Worm (Caenorhabditis elegans) whole organism, L2 larva: ENCODE results near the gene D1086.12.
A peak's percentile ranks its signal among the peaks of the same experiment; 100 is the strongest.

Experiments used
- F13H6.1 ChIP-seq: sonication (generic microtip); optimal IDR thresholded peaks from 2 replicates; lab custom pipeline; 2016; ENCODE audit warnings: missing genetic modification characterization, missing compliant biosample characterization
- R02D3.7 ChIP-seq: fragments of 150-350 bp; optimal IDR thresholded peaks from 2 replicates; lab custom pipeline; 2014; ENCODE audit warnings: missing biosample characterization, missing genetic modification characterization
- Y55F3AM.14 ChIP-seq: fragments of 200-800 bp; sonication (Bioruptor generic); optimal IDR thresholded peaks from 2 replicates; lab custom pipeline; 2018; ENCODE audit warnings: mild to moderate bottlenecking, missing genetic modification characterization, missing compliant biosample characterization
- aly-2 ChIP-seq: fragments of 150-350 bp; optimal IDR thresholded peaks from 2 replicates; lab custom pipeline; 2014; ENCODE audit warnings: missing biosample characterization, missing genetic modification characterization
- ama-1 ChIP-seq: fragments of 150-350 bp; optimal IDR thresholded peaks from 2 replicates; lab custom pipeline; 2018; ENCODE audit warnings: inconsistent platforms
- ceh-16 ChIP-seq: fragments of 150-350 bp; optimal IDR thresholded peaks from 2 replicates; lab custom pipeline; 2014; ENCODE audit warnings: missing biosample characterization, missing genetic modification characterization
- crh-2 ChIP-seq: sonication (generic microtip); optimal IDR thresholded peaks from 2 replicates; lab custom pipeline; 2017; ENCODE audit warnings: missing biosample characterization, missing genetic modification characterization
- elt-1 ChIP-seq: fragments of 150-350 bp; optimal IDR thresholded peaks from 2 replicates; lab custom pipeline; 2014; ENCODE audit warnings: missing biosample characterization, missing genetic modification characterization
- elt-3 ChIP-seq: sonication (generic microtip); optimal IDR thresholded peaks from 2 replicates; lab custom pipeline; 2017; ENCODE audit warnings: missing biosample characterization, missing genetic modification characterization
- fos-1 ChIP-seq: fragments of 150-350 bp; optimal IDR thresholded peaks from 2 replicates; lab custom pipeline; 2014; ENCODE audit warnings: missing biosample characterization, missing genetic modification characterization
- lin-11 ChIP-seq: fragments of 150-350 bp; sonication (generic microtip); optimal IDR thresholded peaks from 2 replicates; lab custom pipeline; 2014; ENCODE audit warnings: missing biosample characterization, missing genetic modification characterization, inconsistent platforms, mixed read lengths
- lin-13 ChIP-seq: fragments of 150-350 bp; optimal IDR thresholded peaks from 2 replicates; lab custom pipeline; 2014; ENCODE audit warnings: missing biosample characterization, missing genetic modification reagents, missing genetic modification characterization
- lin-39 ChIP-seq: fragments of 150-350 bp; optimal IDR thresholded peaks from 2 replicates; lab custom pipeline; 2014; ENCODE audit warnings: missing biosample characterization, missing genetic modification reagents, missing genetic modification characterization
- lsy-2 ChIP-seq, 2 experiments: fragments of 150-350 bp in 1 of 2; sonication (generic microtip) in 1 of 2; optimal IDR thresholded peaks; 2 replicates each; lab custom pipeline; 2014 to 2017; ENCODE audit warnings: missing biosample characterization in 2 of 2, missing genetic modification characterization in 2 of 2
- mab-5 ChIP-seq: fragments of 150-350 bp; optimal IDR thresholded peaks from 2 replicates; lab custom pipeline; 2014; ENCODE audit warnings: missing biosample characterization, missing genetic modification characterization
- mbf-1 ChIP-seq: sonication (generic microtip); optimal IDR thresholded peaks from 2 replicates; lab custom pipeline; 2017; ENCODE audit warnings: missing biosample characterization, missing genetic modification characterization
- mdl-1 ChIP-seq, 2 experiments: fragments of 150-350 bp in 1 of 2; sonication (generic microtip) in 1 of 2; optimal IDR thresholded peaks; 2 replicates each; lab custom pipeline; 2017; ENCODE audit warnings: missing biosample characterization in 2 of 2, missing genetic modification characterization in 2 of 2
- nhr-10 ChIP-seq: sonication (generic microtip); optimal IDR thresholded peaks from 2 replicates; lab custom pipeline; 2017; ENCODE audit warnings: missing biosample characterization, missing genetic modification characterization
- nhr-129 ChIP-seq: fragments of 150-350 bp; optimal IDR thresholded peaks from 2 replicates; lab custom pipeline; 2014; ENCODE audit warnings: missing biosample characterization, missing genetic modification characterization
- nhr-23 ChIP-seq: fragments of 150-350 bp; optimal IDR thresholded peaks from 2 replicates; lab custom pipeline; 2014; ENCODE audit warnings: missing biosample characterization, missing genetic modification reagents, missing genetic modification characterization
- nhr-25 ChIP-seq: fragments of 150-350 bp; sonication (generic microtip); optimal IDR thresholded peaks from 3 replicates; lab custom pipeline; 2014; ENCODE audit warnings: missing biosample characterization, missing genetic modification characterization
- peb-1 ChIP-seq: fragments of 150-350 bp; optimal IDR thresholded peaks from 2 replicates; lab custom pipeline; 2014; ENCODE audit warnings: missing biosample characterization, missing genetic modification characterization
- sem-4 ChIP-seq: fragments of 150-350 bp; optimal IDR thresholded peaks from 2 replicates; lab custom pipeline; 2014; ENCODE audit warnings: missing biosample characterization, missing genetic modification reagents, missing genetic modification characterization
- sma-3 ChIP-seq: sonication (generic microtip); optimal IDR thresholded peaks from 2 replicates; lab custom pipeline; 2016; ENCODE audit warnings: missing genetic modification reagents, missing genetic modification characterization, missing compliant biosample characterization
- sma-9 ChIP-seq, 2 experiments: fragments of 150-350 bp in 1 of 2; sonication (generic microtip) in 1 of 2; optimal IDR thresholded peaks; 2 replicates each; lab custom pipeline; 2014 to 2016; ENCODE audit warnings: missing genetic modification characterization in 2 of 2, mild to moderate bottlenecking in 1 of 2, missing biosample characterization in 1 of 2, missing compliant biosample characterization in 1 of 2, missing genetic modification reagents in 1 of 2, moderate library complexity in 1 of 2
- unc-39 ChIP-seq: fragments of 150-350 bp; optimal IDR thresholded peaks from 2 replicates; lab custom pipeline; 2014; ENCODE audit warnings: missing biosample characterization, missing genetic modification characterization
- unc-62 ChIP-seq: fragments of 150-350 bp; optimal IDR thresholded peaks from 2 replicates; lab custom pipeline; 2014; ENCODE audit warnings: missing biosample characterization, missing genetic modification reagents, missing genetic modification characterization
- zag-1 ChIP-seq: fragments of 150-350 bp; optimal IDR thresholded peaks from 2 replicates; lab custom pipeline; 2014; ENCODE audit warnings: missing biosample characterization, missing genetic modification characterization
- ztf-4 ChIP-seq: fragments of 150-350 bp; optimal IDR thresholded peaks from 2 replicates; lab custom pipeline; 2014; ENCODE audit warnings: missing biosample characterization, missing genetic modification characterization

D1086.12 gene

DNA sequence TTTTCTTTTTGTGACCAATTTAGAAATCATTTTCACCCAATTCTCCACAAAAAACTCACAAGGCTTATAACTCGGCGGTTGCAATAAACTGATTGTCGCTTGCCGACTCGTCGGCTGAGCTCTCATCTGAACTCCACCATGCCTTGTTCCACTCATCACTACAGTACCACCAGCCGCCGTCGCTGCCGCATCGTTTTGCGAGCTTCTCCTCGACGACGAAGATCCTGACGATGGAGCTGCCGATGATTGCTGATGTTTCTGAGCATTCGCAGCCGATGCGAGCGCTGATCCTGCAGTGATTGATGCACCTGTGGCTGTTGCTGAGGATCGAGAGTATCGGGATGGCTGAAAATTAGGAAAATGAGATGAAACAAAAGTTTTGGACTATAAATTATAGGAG, 19.7 kb downstream of the D1086.12 start:
- TF ChIP-seq lsy-2 (tag; optimal IDR thresholded peaks at IDR 0.05; lab: Kevin White, UChicago) (no peak), mdl-1 (tag; optimal IDR thresholded peaks at IDR 0.05; lab: Kevin White, UChicago) (no peak), lin-39 (tag; lab: Kevin White, UChicago) (no peak), R02D3.7 (tag; lab: Kevin White, UChicago) (no peak), mbf-1 (tag; lab: Kevin White, UChicago) (no peak), unc-62 (GFP tag; lab: Kevin White, UChicago) (no peak), lin-13 (GFP tag; lab: Kevin White, UChicago) (no peak), ama-1 (no peak), zag-1 (no peak), mab-5 (tag; lab: Kevin White, UChicago) (no peak), elt-1 (tag; lab: Kevin White, UChicago) (no peak), nhr-23 (tag; lab: Kevin White, UChicago) (no peak)

DNA sequence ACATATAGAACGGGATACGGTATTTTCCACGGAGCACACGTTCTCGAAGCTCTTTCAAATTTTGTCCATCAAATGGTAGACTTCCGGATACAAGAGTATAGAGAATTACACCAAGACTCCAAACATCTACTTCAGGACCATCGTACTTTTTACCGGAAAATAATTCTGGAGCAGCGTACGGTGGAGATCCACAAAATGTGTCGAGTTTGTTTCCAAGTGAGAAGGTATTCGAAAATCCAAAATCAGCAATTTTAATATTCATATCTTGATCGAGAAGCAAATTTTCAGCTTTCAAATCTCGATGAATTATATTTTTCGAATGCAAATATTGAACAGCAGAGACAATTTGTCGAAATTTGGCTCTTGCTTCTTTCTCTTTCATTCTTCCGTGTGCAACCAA, 22.2 kb downstream of the D1086.12 start:
- no peak for TF ChIP-seq ztf-4 (tag; lab: Kevin White, UChicago)
- TF ChIP-seq, all 48 proteins: peak for 0

DNA sequence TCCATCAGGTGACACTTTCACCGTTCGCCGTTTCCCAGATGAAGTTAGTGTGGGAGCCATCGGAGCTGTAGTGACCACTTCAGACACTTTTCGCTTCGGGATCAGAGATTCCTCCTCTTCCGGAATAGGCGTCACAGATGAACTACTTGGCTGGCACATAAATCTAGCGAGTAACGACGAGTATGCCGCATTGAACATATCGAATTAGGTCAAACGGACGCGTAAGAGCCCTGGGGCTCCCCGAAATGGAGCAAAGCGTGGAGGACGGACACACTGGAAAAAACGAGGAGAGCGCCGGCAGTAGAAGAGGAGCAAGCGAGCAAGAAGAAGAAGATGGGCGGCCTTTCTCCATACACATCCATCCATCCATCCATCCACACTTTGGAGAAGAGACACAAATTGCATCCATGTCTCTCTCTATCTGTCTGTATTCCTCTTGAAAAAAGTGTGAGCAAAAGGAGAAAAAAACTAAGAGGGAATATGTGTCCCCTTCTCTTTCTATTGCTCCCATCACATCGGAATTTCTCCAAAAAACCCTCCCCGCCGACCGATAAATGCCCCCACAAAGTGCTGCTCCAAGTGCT, 25.4 kb downstream of the D1086.12 start:
- TF ChIP-seq F13H6.1 (tag; lab: Kevin White, UChicago) (no peak), sem-4 (tag; lab: Kevin White, UChicago) (no peak), peb-1 (tag; lab: Kevin White, UChicago) (no peak), nhr-129 (peak; percentile 17), nhr-25 (tag; lab: Kevin White, UChicago) (no peak), aly-2 (tag; lab: Kevin White, UChicago) (no peak), R02D3.7 (tag; lab: Kevin White, UChicago) (no peak)

DNA sequence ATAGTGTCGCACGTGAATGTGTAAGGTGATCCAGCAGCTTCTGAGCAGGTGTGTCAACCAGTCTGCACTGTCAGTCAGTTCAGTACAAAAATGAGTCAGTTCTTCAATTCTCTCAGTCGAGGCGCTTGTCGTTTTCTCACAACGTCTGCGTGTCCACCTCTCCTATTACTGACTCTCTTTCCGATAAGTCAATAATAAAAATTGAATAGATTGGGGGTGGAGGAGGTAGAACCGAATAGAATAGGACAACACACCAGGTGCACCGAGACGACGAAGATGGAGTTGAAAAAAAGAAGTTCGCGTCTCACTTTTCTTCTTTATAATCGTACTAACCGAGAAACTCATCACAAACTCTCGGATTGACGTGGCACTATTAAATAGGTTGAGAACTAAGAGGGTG, 26.8 kb downstream of the D1086.12 start:
- TF ChIP-seq nhr-129 (peak; percentile 18), sma-9 (GFP tag; optimal IDR thresholded peaks at IDR 0.05; lab: Kevin White, UChicago) (no peak), sma-9 (tag; optimal IDR thresholded peaks at IDR 0.05; lab: Kevin White, UChicago) (no peak), lin-11 (tag; lab: Kevin White, UChicago) (no peak), Y55F3AM.14 (GFP tag; lab: Kevin White, UChicago) (no peak), fos-1 (tag; lab: Kevin White, UChicago) (peak; percentile 52), mbf-1 (tag; lab: Kevin White, UChicago) (no peak)

DNA sequence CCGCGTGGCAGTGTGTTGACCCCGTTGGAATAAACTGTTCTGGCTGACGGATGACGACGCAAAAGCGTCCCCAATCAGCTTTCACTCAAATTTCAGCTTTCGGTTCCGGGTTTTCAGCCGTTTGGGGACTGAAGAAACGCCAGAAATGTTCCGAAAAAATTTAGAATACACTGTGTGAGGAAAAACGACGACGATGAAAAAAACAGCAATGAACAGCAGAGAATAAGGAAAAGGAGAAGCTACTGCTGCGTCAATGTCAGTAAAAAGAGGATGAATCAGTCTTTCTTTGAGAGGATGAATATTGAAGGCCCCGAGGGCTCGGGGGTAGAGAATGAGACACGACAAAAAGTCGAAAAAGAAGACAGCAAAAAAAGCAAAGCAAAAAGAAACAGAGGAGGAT, 27.9 kb downstream of the D1086.12 start:
- no peak for TF ChIP-seq lin-13 (GFP tag; lab: Kevin White, UChicago)
- TF ChIP-seq crh-2: no peak
- TF ChIP-seq ceh-16 (tag; lab: Kevin White, UChicago): no peak
- no peak for TF ChIP-seq ama-1
- no peak for TF ChIP-seq unc-39 (tag; lab: Kevin White, UChicago)
- no peak for TF ChIP-seq R02D3.7 (tag; lab: Kevin White, UChicago)
- no peak for TF ChIP-seq sma-3 (GFP tag; lab: Kevin White, UChicago)
- no peak for TF ChIP-seq nhr-23 (tag; lab: Kevin White, UChicago)
- TF ChIP-seq Y55F3AM.14 (GFP tag; lab: Kevin White, UChicago): peak; percentile 3

DNA sequence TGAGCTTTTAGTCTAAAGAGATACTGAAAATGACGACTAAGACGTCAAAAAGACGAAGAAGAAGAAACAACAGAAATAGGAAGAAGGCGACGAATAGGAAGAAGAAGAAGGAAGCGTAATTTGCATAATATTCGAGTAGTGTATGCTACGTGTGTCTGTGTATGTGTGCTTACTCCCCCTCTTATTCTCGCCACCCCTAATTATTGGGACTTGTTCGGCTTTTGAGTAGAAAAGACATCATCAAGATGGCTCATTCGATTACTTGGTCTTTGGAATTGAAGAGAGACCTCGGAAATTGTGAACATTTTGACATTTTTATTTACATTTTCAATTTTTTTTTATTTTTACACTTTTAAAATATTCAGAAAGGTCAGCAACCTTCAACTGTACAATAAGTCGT, 29.2 kb downstream of the D1086.12 start:
- TF ChIP-seq R02D3.7 (tag; lab: Kevin White, UChicago) (no peak), nhr-10 (tag; lab: Kevin White, UChicago) (no peak), F13H6.1 (tag; lab: Kevin White, UChicago) (no peak), peb-1 (tag; lab: Kevin White, UChicago) (no peak), Y55F3AM.14 (GFP tag; lab: Kevin White, UChicago) (no peak), nhr-129 (no peak), lin-13 (GFP tag; lab: Kevin White, UChicago) (no peak), elt-3 (no peak)
- TF ChIP-seq, all 48 proteins: peak for 0
